Fruit fly (Drosophila melanogaster) whole organism, wandering third instar larva: ENCODE data around the gene CG5986.

Source experiments
- CG32264 ChIP-seq: fragments of 200-800 bp; sonication (Bioruptor generic); optimal IDR thresholded peaks from 2 replicates; lab custom pipeline; 2016; ENCODE audit warnings: missing biosample characterization, missing genetic modification characterization
- CG9705 ChIP-seq: fragments of 200-800 bp; sonication (Bioruptor generic); optimal IDR thresholded peaks from 2 replicates; lab custom pipeline; 2018; ENCODE audit warnings: missing biosample characterization, mild to moderate bottlenecking, missing genetic modification characterization
- Hnf4 ChIP-seq: fragments of 200-800 bp; sonication (Bioruptor generic); optimal IDR thresholded peaks from 2 replicates; lab custom pipeline; 2016; ENCODE audit warnings: missing biosample characterization, mild to moderate bottlenecking, missing genetic modification characterization
- Hr83 ChIP-seq: fragments of 200-300 bp; sonication (Bioruptor generic); optimal IDR thresholded peaks from 2 replicates; lab custom pipeline; 2016; ENCODE audit warnings: missing biosample characterization, mild to moderate bottlenecking, missing genetic modification characterization, moderate library complexity; ENCODE audit not compliant: poor library complexity, severe bottlenecking
- Myc ChIP-seq: fragments of >200 bp; optimal IDR thresholded peaks from 2 replicates; lab custom pipeline; 2017
- br ChIP-seq: fragments of 200-800 bp; sonication (Bioruptor generic); optimal IDR thresholded peaks from 2 replicates; lab custom pipeline; 2016; ENCODE audit warnings: missing biosample characterization, missing genetic modification characterization
- brk ChIP-seq: fragments of 200-800 bp; sonication (Bioruptor generic); optimal IDR thresholded peaks from 2 replicates; lab custom pipeline; 2016; ENCODE audit warnings: missing biosample characterization, mild to moderate bottlenecking, missing genetic modification characterization
- h ChIP-seq: fragments of 200-800 bp; sonication (Bioruptor generic); optimal IDR thresholded peaks from 3 replicates; lab custom pipeline; 2016; ENCODE audit warnings: missing biosample characterization, mild to moderate bottlenecking, missing genetic modification characterization
- lola ChIP-seq: fragments of >200 bp; optimal IDR thresholded peaks from 2 replicates; lab custom pipeline; 2017; ENCODE audit warnings: missing biosample characterization, missing genetic modification characterization
- pan ChIP-seq: fragments of >200 bp; optimal IDR thresholded peaks from 2 replicates; lab custom pipeline; 2017
- psq ChIP-seq: fragments of 200-800 bp; sonication (Bioruptor generic); optimal IDR thresholded peaks from 3 replicates; lab custom pipeline; 2017; ENCODE audit warnings: missing biosample characterization, mild to moderate bottlenecking, missing genetic modification characterization, moderate library complexity

DNA sequence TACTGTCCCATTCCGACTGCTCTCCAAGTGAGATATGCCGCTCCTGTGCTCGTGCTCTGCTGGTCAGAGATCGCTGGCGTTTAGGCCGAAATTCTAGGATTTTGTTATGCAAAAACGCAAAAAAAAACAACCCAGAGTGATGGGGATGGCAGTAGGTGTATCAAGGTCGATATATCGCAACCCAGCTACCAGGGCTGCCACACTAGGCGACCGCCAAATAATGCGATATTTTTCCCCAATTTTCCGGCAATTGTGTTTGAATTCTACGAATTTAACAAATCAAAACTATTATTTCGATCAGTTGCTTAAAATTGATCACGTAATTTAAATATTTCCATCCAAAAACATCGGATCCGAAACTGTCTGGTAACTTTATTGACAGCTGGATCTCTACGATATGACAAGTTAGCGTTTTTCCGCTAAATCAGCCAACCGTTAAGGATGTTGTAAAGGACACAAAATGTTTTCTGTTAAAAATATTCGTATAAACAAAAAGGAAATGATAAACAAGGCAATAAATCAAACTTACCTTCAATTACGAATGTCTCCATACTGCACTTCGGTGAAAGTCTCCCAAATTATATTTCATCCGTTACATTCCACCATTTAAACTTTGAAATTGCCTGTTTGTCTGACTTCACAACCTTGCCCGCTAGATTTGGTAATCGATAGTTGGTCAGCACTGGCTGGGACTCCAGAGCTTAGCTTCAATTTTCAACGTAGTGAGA is 9.9 kb upstream of the CG5986 start, which contains the start of gene spas:
- TF ChIP-seq pan (lab: Kevin White, UChicago) = no peak
- peak; percentile 63 for TF ChIP-seq Hnf4 (GFP tag; lab: Kevin White, UChicago)
- TF ChIP-seq lola (GFP tag; lab: Kevin White, UChicago) = no peak
- peak; percentile 48 for TF ChIP-seq CG9705 (GFP tag; lab: Kevin White, UChicago)
- peak; percentile 72 for TF ChIP-seq psq
- TF ChIP-seq Myc = peak; percentile 91
- no peak for TF ChIP-seq CG32264 (GFP tag; lab: Kevin White, UChicago)
- TF ChIP-seq brk (GFP tag; lab: Kevin White, UChicago) = no peak
- peak; percentile 78 for TF ChIP-seq br
- TF ChIP-seq h (GFP tag; lab: Kevin White, UChicago) = peak; percentile 69
- peak; percentile 45 for TF ChIP-seq Hr83 (GFP tag; lab: Kevin White, UChicago)
